Fruit fly (Drosophila melanogaster): Measurements from ENCODE around the gene GstD4.

dm6 chr3R:12405134-12405533 is 31.2 kb downstream of the GstD4 start:
- TF ChIP-seq pan (optimal IDR thresholded peaks at IDR 0.05): no peak
- TF ChIP-seq N (GFP tag; optimal IDR thresholded peaks at IDR 0.05): no peak

Data from whole organism, wandering third instar larva.